Worm (Caenorhabditis elegans) whole organism, mixed stage, embryonic: ENCODE data around the gene T19C4.24.

Experiments used
- ham-2 ChIP-seq: fragments of 200-800 bp; sonication (Bioruptor generic); optimal IDR thresholded peaks from 2 replicates; lab custom pipeline; 2018; ENCODE audit warnings: mild to moderate bottlenecking, missing genetic modification characterization, missing compliant biosample characterization
- tbx-8 ChIP-seq: fragments of 200-800 bp; sonication (Bioruptor generic); optimal IDR thresholded peaks from 2 replicates; lab custom pipeline; 2018; ENCODE audit warnings: mild to moderate bottlenecking, missing genetic modification characterization, moderate library complexity, missing compliant biosample characterization

DNA sequence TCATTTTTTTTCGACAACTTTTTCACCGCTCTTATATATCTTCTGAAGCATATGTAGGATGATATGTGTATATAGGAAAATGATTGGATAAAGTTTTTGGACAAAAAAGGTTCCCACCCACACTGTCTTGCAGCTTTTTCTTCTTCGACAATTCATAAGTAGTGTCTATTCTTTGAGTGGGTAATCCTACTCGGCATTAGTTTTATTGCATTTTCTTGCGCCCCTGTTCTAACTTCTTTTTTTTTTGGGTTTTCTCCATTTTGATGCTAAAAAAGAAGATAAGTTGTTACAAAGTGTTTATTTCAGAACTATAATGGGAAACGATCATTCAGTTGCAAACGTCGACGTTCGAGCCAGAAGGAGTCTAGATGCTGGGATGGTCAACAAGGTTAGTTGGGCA, 12.5 kb downstream of the T19C4.24 start, which contains the start of gene glb-3:
- no peak for TF ChIP-seq ham-2
- no peak for TF ChIP-seq tbx-8
